Worm (Caenorhabditis elegans): Measurements from ENCODE around the gene Y2H9A.6.

Gene Y2H9A.6

DNA sequence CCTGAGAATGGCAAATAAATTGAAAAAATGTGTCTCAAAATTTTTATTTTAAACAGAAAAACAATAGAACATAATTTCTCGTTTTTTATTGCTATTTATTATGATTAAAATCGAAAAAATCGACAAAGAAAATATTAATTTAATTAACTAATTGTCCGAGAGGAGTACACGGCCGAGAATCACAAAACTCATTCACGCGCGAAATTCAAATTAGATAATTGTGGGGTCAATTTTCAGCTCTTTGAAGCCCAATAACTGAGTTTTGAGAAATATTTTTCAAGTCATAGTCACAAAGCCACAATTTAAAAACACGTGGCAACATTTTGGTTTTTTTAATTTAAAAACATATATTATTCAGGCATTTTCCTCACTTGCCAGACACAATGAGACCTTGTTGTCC is 34.5 kb upstream of the Y2H9A.6 start (continued):
- TF ChIP-seq jun-1 (tag; optimal IDR thresholded peaks at IDR 0.05): no peak
- no peak for TF ChIP-seq pqm-1 (tag; optimal IDR thresholded peaks at IDR 0.05)
- no peak for TF ChIP-seq ceh-8 (GFP tag; optimal IDR thresholded peaks at IDR 0.05)
- TF ChIP-seq ces-1 (GFP tag; optimal IDR thresholded peaks at IDR 0.05): no peak
- no peak for TF ChIP-seq sptf-1 (tag; optimal IDR thresholded peaks at IDR 0.05)
- no peak for TF ChIP-seq vab-15 (tag; optimal IDR thresholded peaks at IDR 0.05)
- TF ChIP-seq nhr-237 (tag; optimal IDR thresholded peaks at IDR 0.05): no peak
- peak; percentile 80 to 96 (median 88) for TF ChIP-seq dpl-1 (GFP tag; optimal IDR thresholded peaks at IDR 0.05)
- no peak for TF ChIP-seq lin-15B (tag; optimal IDR thresholded peaks at IDR 0.05)
- TF ChIP-seq lsy-2 (tag; optimal IDR thresholded peaks at IDR 0.05): peak; percentile 39 to 53
- TF ChIP-seq swsn-7 (tag; optimal IDR thresholded peaks at IDR 0.05): peak; percentile 44
- peak; percentile 80 for TF ChIP-seq pax-3 (tag; optimal IDR thresholded peaks at IDR 0.05)
- TF ChIP-seq lin-14 (GFP tag; optimal IDR thresholded peaks at IDR 0.05): peak; percentile 30
- TF ChIP-seq aly-2 (tag; optimal IDR thresholded peaks at IDR 0.05): no peak
- no peak for TF ChIP-seq ama-1 (optimal IDR thresholded peaks at IDR 0.05)
- TF ChIP-seq sup-37 (GFP tag; optimal IDR thresholded peaks at IDR 0.05): no peak
- TF ChIP-seq irx-1 (tag; optimal IDR thresholded peaks at IDR 0.05): peak; percentile 71
- TF ChIP-seq aha-1 (tag; optimal IDR thresholded peaks at IDR 0.05): no peak
- peak; percentile 71 for TF ChIP-seq nhr-47 (tag; optimal IDR thresholded peaks at IDR 0.05)
- no peak for TF ChIP-seq ztf-4 (tag; optimal IDR thresholded peaks at IDR 0.05)
- no peak for TF ChIP-seq elt-3 (tag; optimal IDR thresholded peaks at IDR 0.05)
- no peak for TF ChIP-seq hlh-4 (tag; optimal IDR thresholded peaks at IDR 0.05)
- TF ChIP-seq skn-1 (tag; optimal IDR thresholded peaks at IDR 0.05): no peak
- TF ChIP-seq ztf-11 (tag; optimal IDR thresholded peaks at IDR 0.05): peak in 1 of 2 experiments; percentile 74
- TF ChIP-seq unc-86 (tag; optimal IDR thresholded peaks at IDR 0.05): no peak
- no peak for TF ChIP-seq lin-13 (GFP tag; optimal IDR thresholded peaks at IDR 0.05)
- peak; percentile 81 for TF ChIP-seq ceh-90 (tag; optimal IDR thresholded peaks at IDR 0.05)
- peak; percentile 54 for TF ChIP-seq nhr-19 (GFP tag; conservative IDR thresholded peaks at IDR 0.05)
- TF ChIP-seq xbp-1 (tag; optimal IDR thresholded peaks at IDR 0.05): peak; percentile 10
- TF ChIP-seq nhr-85 (tag): peak; percentile 89
- no peak for TF ChIP-seq Y116A8C.19 (tag; optimal IDR thresholded peaks at IDR 0.05; ENCODE audit: borderline replicate concordance)
- TF ChIP-seq nhr-12 (tag; optimal IDR thresholded peaks at IDR 0.05): no peak
- TF ChIP-seq grh-1 (GFP tag; IDR thresholded peaks at IDR 0.05): peak; percentile 53; the same call in 1 of the 2 replicates
- TF ChIP-seq isw-1 (GFP tag; IDR thresholded peaks at IDR 0.05): no peak
- no peak for TF ChIP-seq mdl-1 (tag; optimal IDR thresholded peaks at IDR 0.05)
- peak; percentile 56 for TF ChIP-seq fkh-4 (tag; optimal IDR thresholded peaks at IDR 0.05; ENCODE audit: borderline replicate concordance)
- peak; percentile 73 for TF ChIP-seq nhr-71 (tag; optimal IDR thresholded peaks at IDR 0.05)
- peak; percentile 54 for TF ChIP-seq lin-39 (tag; optimal IDR thresholded peaks at IDR 0.05)
- peak; percentile 82 to 91 for TF ChIP-seq lin-35 (GFP tag; optimal IDR thresholded peaks at IDR 0.05)
- peak; percentile 61 for TF ChIP-seq nhr-20 (tag; optimal IDR thresholded peaks at IDR 0.05)
- TF ChIP-seq C04F5.9 (tag; optimal IDR thresholded peaks at IDR 0.05): no peak
- peak; percentile 36 for TF ChIP-seq egl-13 (tag; optimal IDR thresholded peaks at IDR 0.05)
- no peak for TF ChIP-seq zag-1 (tag; optimal IDR thresholded peaks at IDR 0.05)
- TF ChIP-seq ceh-63 (GFP tag; optimal IDR thresholded peaks at IDR 0.05): no peak
- TF ChIP-seq nhr-11 (tag; optimal IDR thresholded peaks at IDR 0.05): no peak
- TF ChIP-seq alr-1 (tag; optimal IDR thresholded peaks at IDR 0.05; ENCODE audit: borderline replicate concordance): no peak
- peak; percentile 89 for TF ChIP-seq efl-1 (optimal IDR thresholded peaks at IDR 0.05)
- TF ChIP-seq efl-1 (GFP tag; optimal IDR thresholded peaks at IDR 0.05 in 1 of 2): peak; percentile 89 to 99
- TF ChIP-seq mef-2 (tag; optimal IDR thresholded peaks at IDR 0.05): no peak
- TF ChIP-seq dsc-1 (tag; optimal IDR thresholded peaks at IDR 0.05): peak; percentile 26
- TF ChIP-seq fkh-8 (tag; optimal IDR thresholded peaks at IDR 0.05): no peak
- TF ChIP-seq rnt-1 (tag; optimal IDR thresholded peaks at IDR 0.05): peak; percentile 82
- TF ChIP-seq efl-3 (GFP tag; optimal IDR thresholded peaks at IDR 0.05): no peak
- no peak for TF ChIP-seq unc-130 (tag; optimal IDR thresholded peaks at IDR 0.05)
